Fruit fly (Drosophila melanogaster) whole organism, prepupa: ENCODE results near the gene CG7366.

Experiments used
- Blimp-1 ChIP-seq: fragments of 200-800 bp; sonication (Bioruptor generic); optimal IDR thresholded peaks from 3 replicates; lab custom pipeline; 2017; ENCODE audit warnings: missing biosample characterization, missing genetic modification characterization, mild to moderate bottlenecking, moderate library complexity, missing genetic modification reagents
- CG11294 ChIP-seq: fragments of 200-800 bp; sonication (Bioruptor generic); IDR thresholded peaks from 2 replicates; pipeline ENCODE4 v1.3.6; 2022; ENCODE audit warnings: missing biosample characterization, missing genetic modification characterization
- CG11762 ChIP-seq: fragments of 200-800 bp; sonication (Bioruptor generic); optimal IDR thresholded peaks from 3 replicates; lab custom pipeline; 2016; ENCODE audit warnings: missing biosample characterization, missing genetic modification characterization; ENCODE audit not compliant: insufficient read depth
- CG11902 ChIP-seq: fragments of 200-800 bp; sonication (Bioruptor generic); optimal IDR thresholded peaks from 3 replicates; lab custom pipeline; 2016; ENCODE audit warnings: missing biosample characterization, missing genetic modification characterization
- CG15336 ChIP-seq: fragments of 200-800 bp; sonication (Bioruptor generic); IDR thresholded peaks from 2 replicates; pipeline ENCODE4 v1.3.6; 2022; ENCODE audit warnings: missing biosample characterization, missing genetic modification characterization
- CG1621 ChIP-seq: fragments of 200-800 bp; sonication (Bioruptor generic); optimal IDR thresholded peaks from 3 replicates; lab custom pipeline; 2018; ENCODE audit warnings: missing biosample characterization, mild to moderate bottlenecking, missing genetic modification characterization
- CG16779 ChIP-seq: fragments of 200-800 bp; sonication (Bioruptor generic); optimal IDR thresholded peaks from 3 replicates; lab custom pipeline; 2017; ENCODE audit warnings: missing biosample characterization, mild to moderate bottlenecking, missing genetic modification characterization
- CG31627 ChIP-seq: fragments of 200-800 bp; sonication (Bioruptor generic); optimal IDR thresholded peaks from 3 replicates; lab custom pipeline; 2016; ENCODE audit warnings: missing biosample characterization, missing genetic modification characterization
- CG32006 ChIP-seq: fragments of 200-800 bp; sonication (Bioruptor generic); optimal IDR thresholded peaks from 3 replicates; lab custom pipeline; 2017; ENCODE audit warnings: missing biosample characterization, mild to moderate bottlenecking, missing genetic modification characterization
- CG34406 ChIP-seq: fragments of 200-800 bp; sonication (Bioruptor generic); optimal IDR thresholded peaks from 3 replicates; lab custom pipeline; 2016; ENCODE audit warnings: missing biosample characterization, missing genetic modification characterization
- CG3919 ChIP-seq: fragments of 200-800 bp; sonication (Bioruptor generic); optimal IDR thresholded peaks from 3 replicates; lab custom pipeline; 2016; ENCODE audit warnings: missing biosample characterization, missing genetic modification characterization
- CG4318 ChIP-seq: fragments of 200-800 bp; sonication (Bioruptor generic); optimal IDR thresholded peaks from 3 replicates; lab custom pipeline; 2017; ENCODE audit warnings: missing biosample characterization, mild to moderate bottlenecking, missing genetic modification characterization
- CG6163 ChIP-seq: fragments of 200-800 bp; sonication (Bioruptor generic); IDR thresholded peaks from 3 replicates; pipeline ENCODE4 v1.3.6; 2022; ENCODE audit warnings: missing biosample characterization, missing genetic modification characterization
- CG6276 ChIP-seq: fragments of 200-800 bp; sonication (Bioruptor generic); optimal IDR thresholded peaks from 2 replicates; lab custom pipeline; 2017; ENCODE audit warnings: missing biosample characterization, mild to moderate bottlenecking, missing genetic modification characterization
- CG6808 ChIP-seq: fragments of 200-800 bp; sonication (Bioruptor generic); optimal IDR thresholded peaks from 3 replicates; lab custom pipeline; 2017; ENCODE audit warnings: missing biosample characterization, missing genetic modification characterization, mild to moderate bottlenecking, moderate library complexity, missing genetic modification reagents
- CG6854 ChIP-seq: fragments of 200-800 bp; sonication (Bioruptor generic); optimal IDR thresholded peaks from 2 replicates; lab custom pipeline; 2017; ENCODE audit warnings: missing biosample characterization, mild to moderate bottlenecking, missing genetic modification characterization
- CG8119 ChIP-seq: fragments of 200-800 bp; sonication (Bioruptor generic); IDR thresholded peaks from 3 replicates; pipeline ENCODE4 v1.3.6; 2022; ENCODE audit warnings: missing biosample characterization, missing genetic modification characterization
- CG8319 ChIP-seq: fragments of 200-800 bp; sonication (Bioruptor generic); optimal IDR thresholded peaks from 3 replicates; lab custom pipeline; 2016; ENCODE audit warnings: missing biosample characterization, missing genetic modification characterization
- CG8632 ChIP-seq: fragments of 200-800 bp; sonication (Bioruptor generic); optimal IDR thresholded peaks from 3 replicates; lab custom pipeline; 2016; ENCODE audit warnings: missing biosample characterization, missing genetic modification characterization
- Eip75B ChIP-seq: fragments of 200-800 bp; sonication (Bioruptor generic); optimal IDR thresholded peaks from 3 replicates; lab custom pipeline; 2016; ENCODE audit warnings: missing biosample characterization, missing genetic modification characterization
- Eip78C ChIP-seq: fragments of 200-800 bp; sonication (Bioruptor generic); peaks from one replicate; lab custom pipeline; 2016; ENCODE audit warnings: missing biosample characterization, missing genetic modification characterization
- Eip93F ChIP-seq: fragments of 200-800 bp; sonication (Bioruptor generic); optimal IDR thresholded peaks from 2 replicates; lab custom pipeline; 2016; ENCODE audit warnings: missing biosample characterization, mild to moderate bottlenecking, missing genetic modification characterization
- Gug ChIP-seq: fragments of 200-800 bp; sonication (Bioruptor generic); IDR thresholded peaks from 2 replicates; pipeline ENCODE4 v1.3.6; 2022; ENCODE audit warnings: missing biosample characterization, missing genetic modification characterization
- Hr38 ChIP-seq: sonication (Bioruptor generic); optimal IDR thresholded peaks from 2 replicates; lab custom pipeline; 2016; ENCODE audit warnings: missing biosample characterization, missing genetic modification characterization
- Hr4 ChIP-seq: fragments of 200-800 bp; sonication (Bioruptor generic); optimal IDR thresholded peaks from 3 replicates; lab custom pipeline; 2016; ENCODE audit warnings: missing biosample characterization, missing genetic modification characterization
- Lpt ChIP-seq: fragments of 200-800 bp; sonication (Bioruptor generic); optimal IDR thresholded peaks from 3 replicates; lab custom pipeline; 2016; ENCODE audit warnings: missing biosample characterization, missing genetic modification characterization
- Met ChIP-seq: fragments of 200-800 bp; sonication (Bioruptor generic); optimal IDR thresholded peaks from 3 replicates; lab custom pipeline; 2016; ENCODE audit warnings: missing biosample characterization, missing genetic modification characterization
- OdsH ChIP-seq: fragments of 200-800 bp; sonication (Bioruptor generic); optimal IDR thresholded peaks from 3 replicates; lab custom pipeline; 2016; ENCODE audit warnings: missing biosample characterization, missing genetic modification characterization
- Smox ChIP-seq: fragments of 200-800 bp; sonication (Bioruptor generic); optimal IDR thresholded peaks from 3 replicates; lab custom pipeline; 2016; ENCODE audit warnings: missing biosample characterization, missing genetic modification characterization
- Sox102F ChIP-seq: fragments of 200-800 bp; sonication (Bioruptor generic); optimal IDR thresholded peaks from 2 replicates; lab custom pipeline; 2016; ENCODE audit warnings: missing biosample characterization, mild to moderate bottlenecking, missing genetic modification characterization
- Sox14 ChIP-seq: fragments of 200-800 bp; sonication (Bioruptor generic); optimal IDR thresholded peaks from 3 replicates; lab custom pipeline; 2016; ENCODE audit warnings: missing biosample characterization, missing genetic modification characterization
- Sox15 ChIP-seq: fragments of 200-800 bp; sonication (Bioruptor generic); optimal IDR thresholded peaks from 3 replicates; lab custom pipeline; 2016; ENCODE audit warnings: missing biosample characterization, missing genetic modification characterization
- achi ChIP-seq: fragments of 200-800 bp; sonication (Bioruptor generic); optimal IDR thresholded peaks from 3 replicates; lab custom pipeline; 2016; ENCODE audit warnings: missing biosample characterization, missing genetic modification characterization
- acj6 ChIP-seq: fragments of 200-800 bp; sonication (Bioruptor generic); optimal IDR thresholded peaks from 3 replicates; lab custom pipeline; 2016; ENCODE audit warnings: missing biosample characterization, missing genetic modification characterization
- cyc ChIP-seq: fragments of 200-800 bp; sonication (Bioruptor generic); optimal IDR thresholded peaks from 3 replicates; lab custom pipeline; 2016; ENCODE audit warnings: missing biosample characterization, missing genetic modification characterization
- dac ChIP-seq: fragments of 200-800 bp; sonication (Bioruptor generic); optimal IDR thresholded peaks from 2 replicates; lab custom pipeline; 2017; ENCODE audit warnings: missing biosample characterization, mild to moderate bottlenecking, missing genetic modification characterization
- dsx ChIP-seq: fragments of 200-800 bp; optimal IDR thresholded peaks from 3 replicates; lab custom pipeline; 2019; ENCODE audit warnings: missing biosample characterization, mild to moderate bottlenecking, missing genetic modification characterization, moderate library complexity; ENCODE audit not compliant: poor library complexity, severe bottlenecking
- esn ChIP-seq: fragments of 200-800 bp; sonication (Bioruptor generic); optimal IDR thresholded peaks from 2 replicates; lab custom pipeline; 2016; ENCODE audit warnings: missing biosample characterization, mild to moderate bottlenecking, missing genetic modification characterization, moderate library complexity
- fd59A ChIP-seq: fragments of 200-800 bp; sonication (Bioruptor generic); optimal IDR thresholded peaks from 2 replicates; lab custom pipeline; 2017; ENCODE audit warnings: missing biosample characterization, mild to moderate bottlenecking, missing genetic modification characterization, missing genetic modification reagents
- fd85E ChIP-seq: fragments of 200-800 bp; sonication (Bioruptor generic); optimal IDR thresholded peaks from 3 replicates; lab custom pipeline; 2016; ENCODE audit warnings: missing biosample characterization, missing genetic modification characterization
- lz ChIP-seq: fragments of 200-800 bp; sonication (Bioruptor generic); optimal IDR thresholded peaks from 3 replicates; lab custom pipeline; 2016; ENCODE audit warnings: missing biosample characterization, missing genetic modification characterization
- net ChIP-seq: fragments of 200-800 bp; sonication (Bioruptor generic); optimal IDR thresholded peaks from 3 replicates; lab custom pipeline; 2016; ENCODE audit warnings: missing biosample characterization, missing genetic modification characterization
- pdm3 ChIP-seq: fragments of 200-800 bp; sonication (Bioruptor generic); optimal IDR thresholded peaks from 3 replicates; lab custom pipeline; 2016; ENCODE audit warnings: missing biosample characterization, missing genetic modification characterization
- salr ChIP-seq, 2 experiments: fragments of 200-800 bp; sonication (Bioruptor generic); optimal IDR thresholded peaks; 3 replicates each; lab custom pipeline; 2016 to 2018; ENCODE audit warnings: missing biosample characterization in 2 of 2, missing genetic modification characterization in 2 of 2, mild to moderate bottlenecking in 1 of 2
- spab ChIP-seq: fragments of 200-800 bp; sonication (Bioruptor generic); optimal IDR thresholded peaks from 2 replicates; lab custom pipeline; 2017; ENCODE audit warnings: missing biosample characterization, mild to moderate bottlenecking, missing genetic modification characterization, missing genetic modification reagents
- ss ChIP-seq, 2 experiments: fragments of 200-800 bp; sonication (Bioruptor generic); optimal IDR thresholded peaks; 2 replicates in 1 of 2; 3 replicates in 1 of 2; lab custom pipeline; 2017 to 2018; ENCODE audit warnings: mild to moderate bottlenecking in 2 of 2, missing biosample characterization in 2 of 2, missing genetic modification characterization in 2 of 2, moderate library complexity in 1 of 2
- svp ChIP-seq: fragments of 200-800 bp; sonication (Bioruptor generic); peaks from one replicate; lab custom pipeline; 2016; ENCODE audit warnings: missing biosample characterization, missing genetic modification characterization
- vri ChIP-seq: fragments of 200-800 bp; sonication (Bioruptor generic); optimal IDR thresholded peaks from 3 replicates; lab custom pipeline; 2016; ENCODE audit warnings: missing biosample characterization, mild to moderate bottlenecking, missing genetic modification characterization

CG7366 gene

dm6 chr3L:8187397-8187811 is 14.8 kb downstream of the CG7366 start:
- 0 out of 2 replicates have a peak, but pooled peaks have one; percentile 16 for TF ChIP-seq CG15336 (GFP tag; lab: Robert Waterston, UW)
- TF ChIP-seq CG11294 (GFP tag; lab: Robert Waterston, UW) = no peak

dm6 chr3L:8186627-8187396 is 15.4 kb downstream of the CG7366 start, which contains the start of the genes ERR and Atg18a:
Gene ERR (minus strand): TSS chr3L:8186671.
Gene Atg18a (plus strand): TSS chr3L:8186857.
- TF ChIP-seq CG6163 (GFP tag; lab: Robert Waterston, UW) (peak; percentile 85), CG3919 (peak; percentile 85), spab (GFP tag; lab: Kevin White, UChicago) (no peak), cyc (GFP tag; lab: Kevin White, UChicago) (peak; percentile 91), Smox (GFP tag; lab: Kevin White, UChicago) (no peak), CG8119 (GFP tag; lab: Robert Waterston, UW) (peak; percentile 75), dsx (GFP tag; lab: Kevin White, UChicago) (peak; percentile 65), vri (GFP tag; lab: Kevin White, UChicago) (peak; percentile 68), fd85E (GFP tag; lab: Kevin White, UChicago) (peak; percentile 67), Sox102F (GFP tag; lab: Kevin White, UChicago) (peak; percentile 81), CG8319 (GFP tag; lab: Kevin White, UChicago) (peak; percentile 82), CG11294 (GFP tag; lab: Robert Waterston, UW) (peak; percentile 76; the same call in 1 of the 2 replicates), Gug (GFP tag; lab: Robert Waterston, UW) (peak; percentile 82), CG4318 (GFP tag; lab: Kevin White, UChicago) (peak; percentile 85), svp (GFP tag; lab: Kevin White, UChicago) (no peak), CG6276 (GFP tag; lab: Kevin White, UChicago) (no peak), fd59A (GFP tag; lab: Kevin White, UChicago) (peak; percentile 71), Eip93F (no peak), esn (GFP tag; lab: Kevin White, UChicago) (peak; percentile 88), Hr38 (peak; percentile 60), Blimp-1 (GFP tag; lab: Kevin White, UChicago) (peak; percentile 51), CG1621 (peak; percentile 12), CG8632 (peak; percentile 70), CG31627 (GFP tag; lab: Kevin White, UChicago) (peak; percentile 95), CG11762 (GFP tag; lab: Kevin White, UChicago) (peak; percentile 61), CG32006 (GFP tag; lab: Kevin White, UChicago) (peak; percentile 89), salr (GFP tag; optimal IDR thresholded peaks at IDR 0.05; lab: Kevin White, UChicago) (peak in 1 of 2 experiments; percentile 60), Eip78C (GFP tag; lab: Kevin White, UChicago) (peak; percentile 85), lz (GFP tag; lab: Kevin White, UChicago) (peak; percentile 91), achi (peak; percentile 82), CG6854 (peak; percentile 20), pdm3 (GFP tag; lab: Kevin White, UChicago) (no peak), CG15336 (GFP tag; lab: Robert Waterston, UW) (peak; percentile 63), CG6808 (peak; percentile 58), Eip75B (GFP tag; lab: Kevin White, UChicago) (peak; percentile 86), OdsH (GFP tag; lab: Kevin White, UChicago) (peak; percentile 89), CG34406 (GFP tag; lab: Kevin White, UChicago) (peak; percentile 82), Met (GFP tag; lab: Kevin White, UChicago) (peak; percentile 88), acj6 (peak; percentile 89), Lpt (GFP tag; lab: Kevin White, UChicago) (peak; percentile 73), net (GFP tag; lab: Kevin White, UChicago) (peak; percentile 67), dac (GFP tag; lab: Kevin White, UChicago) (peak; percentile 73), CG16779 (tag; lab: Kevin White, UChicago) (no peak), Sox14 (peak; percentile 93), ss (GFP tag; optimal IDR thresholded peaks at IDR 0.05; lab: Kevin White, UChicago) (peak in 1 of 2 experiments; percentile 67), Hr4 (GFP tag; lab: Kevin White, UChicago) (peak; percentile 90), CG11902 (peak; percentile 91), Sox15 (peak; percentile 90)
